Fruit fly (Drosophila melanogaster): Measurements from ENCODE around the gene CG5478.

CG5478 gene

DNA sequence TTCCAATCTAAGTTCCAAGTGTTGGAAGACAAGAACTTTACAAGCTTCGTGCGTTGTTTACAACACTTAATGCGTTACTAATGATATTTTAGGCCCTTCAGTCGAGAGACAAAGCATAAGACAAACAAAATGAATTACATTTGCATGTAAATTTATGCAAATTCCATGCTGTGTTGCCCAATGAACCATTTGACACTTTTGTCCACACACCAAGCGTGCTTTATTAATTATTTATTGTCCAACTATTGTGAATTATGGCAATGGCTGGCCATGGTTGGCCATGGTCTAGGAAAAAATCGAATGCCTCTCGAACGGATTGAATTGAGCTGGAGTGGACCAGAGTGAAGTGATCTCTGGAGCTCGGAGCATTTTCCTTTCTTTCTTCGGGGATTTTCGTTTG lies 5.4 kb downstream of the CG5478 start (continued):
- TF ChIP-seq CG7928 (GFP tag; optimal IDR thresholded peaks at IDR 0.05) (no peak), BEAF-32 (GFP tag; optimal IDR thresholded peaks at IDR 0.05) (no peak), zfh2 (GFP tag; optimal IDR thresholded peaks at IDR 0.05) (no peak), chn (GFP tag; optimal IDR thresholded peaks at IDR 0.05) (no peak), dpn (GFP tag; optimal IDR thresholded peaks at IDR 0.05) (no peak), Max (GFP tag; optimal IDR thresholded peaks at IDR 0.05) (no peak), ttk (GFP tag; IDR thresholded peaks at IDR 0.05) (no peak), B-H2 (GFP tag; optimal IDR thresholded peaks at IDR 0.05) (no peak), CG14050 (GFP tag; IDR thresholded peaks at IDR 0.05) (no peak), shn (GFP tag; optimal IDR thresholded peaks at IDR 0.05) (no peak), CG12769 (tag; optimal IDR thresholded peaks at IDR 0.05) (peak; percentile 71), ara (GFP tag; IDR thresholded peaks at IDR 0.05) (no peak), HLH3B (GFP tag; IDR thresholded peaks at IDR 0.05) (no peak), mam (GFP tag; optimal IDR thresholded peaks at IDR 0.05) (no peak), CG32532 (GFP tag; IDR thresholded peaks at IDR 0.05) (no peak), sd (tag; optimal IDR thresholded peaks at IDR 0.05) (peak; percentile 32), CG12391 (tag; optimal IDR thresholded peaks at IDR 0.05) (no peak), CG13775 (GFP tag; optimal IDR thresholded peaks at IDR 0.05) (no peak), fru (optimal IDR thresholded peaks at IDR 0.05) (no peak), H15 (GFP tag; IDR thresholded peaks at IDR 0.05) (no peak), CG17829 (tag; optimal IDR thresholded peaks at IDR 0.05) (no peak), bsh (GFP tag; optimal IDR thresholded peaks at IDR 0.05) (no peak), gsb-n (tag; optimal IDR thresholded peaks at IDR 0.05) (peak; percentile 22), CG3163 (GFP tag; optimal IDR thresholded peaks at IDR 0.05) (no peak), CG4282 (GFP tag; optimal IDR thresholded peaks at IDR 0.05) (no peak), CG12104 (GFP tag; optimal IDR thresholded peaks at IDR 0.05) (no peak), Awh (GFP tag; IDR thresholded peaks at IDR 0.05) (peak; percentile 22; the same call in 1 of the 2 replicates), danr (GFP tag; IDR thresholded peaks at IDR 0.05) (no peak)

DNA sequence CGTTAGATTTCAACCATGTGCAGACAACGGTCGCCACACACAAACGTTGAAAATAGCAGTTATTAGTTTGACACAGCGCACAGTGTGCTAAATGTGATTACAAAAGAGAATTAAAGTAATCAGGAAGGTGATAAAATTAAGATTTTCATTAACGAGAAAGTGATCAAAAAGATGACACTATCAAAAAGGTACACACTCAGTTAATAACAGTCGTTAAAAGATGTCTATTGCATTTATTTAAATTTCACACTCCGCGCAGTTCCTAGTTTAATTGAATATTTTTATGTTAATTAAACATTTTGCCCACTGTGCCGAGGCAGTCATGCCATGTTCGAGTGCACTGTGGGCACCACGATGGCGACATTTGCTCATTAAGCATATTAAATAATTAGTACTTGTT lies 6.4 kb downstream of the CG5478 start:
- no peak for TF ChIP-seq Camta (GFP tag; optimal IDR thresholded peaks at IDR 0.05)
- TF ChIP-seq CG9876 (GFP tag; optimal IDR thresholded peaks at IDR 0.05) = no peak
- TF ChIP-seq CG18262 (tag; optimal IDR thresholded peaks at IDR 0.05) = peak; percentile 40
- no peak for TF ChIP-seq slou (GFP tag; optimal IDR thresholded peaks at IDR 0.05)
- peak; percentile 74 for TF ChIP-seq Drgx (GFP tag; IDR thresholded peaks at IDR 0.05)
- TF ChIP-seq CG2875 (GFP tag; optimal IDR thresholded peaks at IDR 0.05) = no peak
- TF ChIP-seq CG4424 (GFP tag; optimal IDR thresholded peaks at IDR 0.05) = peak; percentile 5
- TF ChIP-seq tap (tag; optimal IDR thresholded peaks at IDR 0.05) = peak; percentile 12
- no peak for TF ChIP-seq CG8359 (GFP tag; optimal IDR thresholded peaks at IDR 0.05; ENCODE audit: borderline replicate concordance)
- peak; percentile 15 for TF ChIP-seq CG9727 (GFP tag; optimal IDR thresholded peaks at IDR 0.05)
- TF ChIP-seq CG14441 (GFP tag; IDR thresholded peaks at IDR 0.05) = peak; percentile 70
- peak; percentile 72 for TF ChIP-seq gem (tag; optimal IDR thresholded peaks at IDR 0.05)
- peak; percentile 29 for TF ChIP-seq zen (tag; optimal IDR thresholded peaks at IDR 0.05)
- TF ChIP-seq Lpt (GFP tag; optimal IDR thresholded peaks at IDR 0.05) = no peak
- TF ChIP-seq sens-2 (GFP tag; IDR thresholded peaks at IDR 0.05) = no peak
- TF ChIP-seq nmo (GFP tag; optimal IDR thresholded peaks at IDR 0.05) = peak; percentile 40
- peak; percentile 8 for TF ChIP-seq CG10543 (GFP tag; optimal IDR thresholded peaks at IDR 0.05)
- TF ChIP-seq CG7556 (GFP tag; optimal IDR thresholded peaks at IDR 0.05) = peak; percentile 27
- TF ChIP-seq lab (GFP tag; optimal IDR thresholded peaks at IDR 0.05) = peak; percentile 34
- TF ChIP-seq sna (GFP tag; IDR thresholded peaks at IDR 0.05; ENCODE audit: partially characterized antibody) = no peak
- 0 out of 2 replicates have a peak, but pooled peaks have one; percentile 16 for TF ChIP-seq al (GFP tag; IDR thresholded peaks at IDR 0.05)
- peak; percentile 34; the same call in 1 of the 2 replicates for TF ChIP-seq Ada2b (GFP tag; IDR thresholded peaks at IDR 0.05)
- peak; percentile 3 for TF ChIP-seq Fer1 (GFP tag; optimal IDR thresholded peaks at IDR 0.05)
- peak; percentile 3 for TF ChIP-seq odd (GFP tag; optimal IDR thresholded peaks at IDR 0.05)
- peak; percentile 17 for TF ChIP-seq CG17385 (GFP tag; optimal IDR thresholded peaks at IDR 0.05)
- TF ChIP-seq bsh (GFP tag; optimal IDR thresholded peaks at IDR 0.05) = peak; percentile 7 to 28

Data from whole organism, embryonic.